Fruit fly (Drosophila melanogaster) whole organism, embryonic: ENCODE results near the gene CG32452.
A peak's percentile ranks its signal among the peaks of the same experiment; 100 is the strongest.

Source experiments
- Aef1 ChIP-seq: fragments of 200-800 bp; sonication (Bioruptor generic); IDR thresholded peaks from 3 replicates; pipeline ENCODE4 v1.3.6; 2022; ENCODE audit warnings: missing biosample characterization, missing genetic modification characterization
- Bdp1 ChIP-seq: fragments of 200-800 bp; sonication (Bioruptor generic); optimal IDR thresholded peaks from 3 replicates; lab custom pipeline; 2016; ENCODE audit warnings: missing biosample characterization, missing genetic modification characterization
- CG10979 ChIP-seq: fragments of 200-800 bp; sonication (Bioruptor generic); optimal IDR thresholded peaks from 2 replicates; lab custom pipeline; 2018; ENCODE audit warnings: missing biosample characterization, mild to moderate bottlenecking, missing genetic modification characterization, moderate library complexity
- CG11560 ChIP-seq: fragments of 200-800 bp; sonication (Bioruptor generic); IDR thresholded peaks from 3 replicates; pipeline ENCODE4 v1.3.6; 2022; ENCODE audit warnings: missing biosample characterization, missing genetic modification characterization
- CG13287 ChIP-seq: fragments of 200-800 bp; sonication (Bioruptor generic); IDR thresholded peaks from 2 replicates; pipeline ENCODE4 v1.3.6; 2022; ENCODE audit warnings: missing biosample characterization, missing genetic modification characterization; ENCODE audit not compliant: partially characterized antibody
- CG14667 ChIP-seq: fragments of 200-800 bp; sonication (Bioruptor generic); IDR thresholded peaks from 2 replicates; pipeline ENCODE4 v1.3.6; 2022; ENCODE audit warnings: missing biosample characterization, missing genetic modification characterization
- CG15479 ChIP-seq: fragments of 200-800 bp; sonication (Bioruptor generic); optimal IDR thresholded peaks from 3 replicates; lab custom pipeline; 2019; ENCODE audit warnings: missing biosample characterization, mild to moderate bottlenecking, missing genetic modification characterization, moderate library complexity
- CG1602 ChIP-seq: fragments of 200-800 bp; sonication (Bioruptor generic); optimal IDR thresholded peaks from 3 replicates; lab custom pipeline; 2016; ENCODE audit warnings: missing biosample characterization, missing genetic modification characterization
- CG16815 ChIP-seq: fragments of 200-800 bp; sonication (Bioruptor generic); optimal IDR thresholded peaks from 3 replicates; lab custom pipeline; 2017; ENCODE audit warnings: missing biosample characterization, mild to moderate bottlenecking, missing genetic modification characterization
- CG18599 ChIP-seq: fragments of 200-800 bp; sonication (Bioruptor generic); optimal IDR thresholded peaks from 3 replicates; lab custom pipeline; 2017; ENCODE audit warnings: missing biosample characterization, missing genetic modification characterization, mild to moderate bottlenecking, moderate library complexity, missing genetic modification reagents
- CG2116 ChIP-seq: fragments of 200-800 bp; sonication (Bioruptor generic); optimal IDR thresholded peaks from 3 replicates; lab custom pipeline; 2018; ENCODE audit warnings: missing biosample characterization, mild to moderate bottlenecking, missing genetic modification characterization
- CG2129 ChIP-seq: fragments of 200-800 bp; sonication (Bioruptor generic); IDR thresholded peaks from 2 replicates; pipeline ENCODE4 v1.3.6; 2022; ENCODE audit warnings: missing biosample characterization, missing genetic modification characterization; ENCODE audit not compliant: partially characterized antibody
- CG31365 ChIP-seq: fragments of 200-800 bp; sonication (Bioruptor generic); optimal IDR thresholded peaks from 2 replicates; lab custom pipeline; 2018; ENCODE audit warnings: missing biosample characterization, mild to moderate bottlenecking, missing genetic modification characterization
- CG42726 ChIP-seq: fragments of 200-800 bp; sonication (Bioruptor generic); IDR thresholded peaks from 2 replicates; pipeline ENCODE4 v1.3.6; 2022; ENCODE audit warnings: missing biosample characterization, missing genetic modification characterization; ENCODE audit not compliant: partially characterized antibody
- CG4360 ChIP-seq: fragments of 200-800 bp; sonication (Bioruptor generic); IDR thresholded peaks from 2 replicates; pipeline ENCODE4 v1.3.6; 2022; ENCODE audit warnings: missing biosample characterization, missing genetic modification characterization
- CG4730 ChIP-seq: fragments of 200-800 bp; sonication (Bioruptor generic); IDR thresholded peaks from 2 replicates; pipeline ENCODE4 v1.3.6; 2022; ENCODE audit warnings: missing biosample characterization, missing genetic modification characterization
- CG4820 ChIP-seq: fragments of 200-800 bp; sonication (Bioruptor generic); optimal IDR thresholded peaks from 3 replicates; lab custom pipeline; 2016; ENCODE audit warnings: missing biosample characterization, missing genetic modification characterization
- CG6813 ChIP-seq: fragments of 200-800 bp; sonication (Bioruptor generic); optimal IDR thresholded peaks from 2 replicates; lab custom pipeline; 2017; ENCODE audit warnings: missing biosample characterization, missing genetic modification characterization, mild to moderate bottlenecking, moderate library complexity, missing genetic modification reagents
- Dfd ChIP-seq, 2 experiments: fragments of >200 bp; optimal IDR thresholded peaks; 2 replicates each; lab custom pipeline; 2017; ENCODE audit warnings: missing biosample characterization in 2 of 2, missing genetic modification characterization in 2 of 2
- Dll ChIP-seq: fragments of 200-800 bp; sonication (Bioruptor generic); IDR thresholded peaks from 4 replicates; pipeline ENCODE4 v1.3.6; 2022; ENCODE audit warnings: missing biosample characterization, missing genetic modification characterization; ENCODE audit not compliant: partially characterized antibody
- Dp ChIP-seq: fragments of 200-800 bp; sonication (Bioruptor generic); optimal IDR thresholded peaks from 2 replicates; lab custom pipeline; 2018; ENCODE audit warnings: missing biosample characterization, mild to moderate bottlenecking, missing genetic modification characterization, moderate library complexity
- Ets97D ChIP-seq: fragments of 200-800 bp; sonication (Bioruptor generic); optimal IDR thresholded peaks from 3 replicates; lab custom pipeline; 2016; ENCODE audit warnings: missing biosample characterization, missing genetic modification characterization
- Hand ChIP-seq: fragments of 200-800 bp; sonication (Bioruptor generic); optimal IDR thresholded peaks from 2 replicates; lab custom pipeline; 2017; ENCODE audit warnings: mild to moderate bottlenecking, missing biosample characterization, missing genetic modification reagents, missing genetic modification characterization
- MBD-R2 ChIP-seq: fragments of 200-800 bp; sonication (Bioruptor generic); IDR thresholded peaks from 2 replicates; pipeline ENCODE4 v1.3.6; 2022; ENCODE audit warnings: missing biosample characterization, missing genetic modification characterization
- Mrtf ChIP-seq: fragments of 200-800 bp; sonication (Bioruptor generic); IDR thresholded peaks from 3 replicates; pipeline ENCODE4 v1.3.6; 2022; ENCODE audit warnings: missing biosample characterization, missing genetic modification characterization
- NfI ChIP-seq: fragments of 200-800 bp; sonication (Bioruptor generic); optimal IDR thresholded peaks from 3 replicates; lab custom pipeline; 2018; ENCODE audit warnings: missing biosample characterization, mild to moderate bottlenecking, missing genetic modification characterization, moderate library complexity
- Ravus ChIP-seq: fragments of 200-800 bp; sonication (Bioruptor generic); IDR thresholded peaks from 2 replicates; pipeline ENCODE4 v1.3.6; 2022; ENCODE audit warnings: missing biosample characterization, missing genetic modification characterization
- Scr ChIP-seq: fragments of 200-800 bp; sonication (Bioruptor generic); IDR thresholded peaks from 2 replicates; pipeline ENCODE4 v1.3.6; 2022; ENCODE audit warnings: missing biosample characterization, missing genetic modification characterization; ENCODE audit not compliant: partially characterized antibody
- Sox102F ChIP-seq: fragments of 200-800 bp; sonication (Bioruptor generic); optimal IDR thresholded peaks from 2 replicates; lab custom pipeline; 2018; ENCODE audit warnings: missing biosample characterization, mild to moderate bottlenecking, missing genetic modification characterization, moderate library complexity
- Tbp ChIP-seq: fragments of >200 bp; optimal IDR thresholded peaks from 2 replicates; lab custom pipeline; 2018; ENCODE audit warnings: missing biosample characterization, missing genetic modification characterization
- Vsx1 ChIP-seq: fragments of 200-800 bp; sonication (Bioruptor generic); optimal IDR thresholded peaks from 2 replicates; lab custom pipeline; 2017; ENCODE audit warnings: missing biosample characterization, mild to moderate bottlenecking, missing genetic modification characterization, missing genetic modification reagents
- Xrp1 ChIP-seq: fragments of 200-800 bp; sonication (Bioruptor generic); IDR thresholded peaks from 2 replicates; pipeline ENCODE4 v1.3.6; 2022; ENCODE audit warnings: missing biosample characterization, missing genetic modification characterization
- al ChIP-seq: fragments of 200-800 bp; sonication (Bioruptor generic); IDR thresholded peaks from 2 replicates; pipeline ENCODE4 v1.3.6; 2022; ENCODE audit warnings: missing biosample characterization, missing genetic modification characterization
- aop ChIP-seq: fragments of 200-800 bp; sonication (Bioruptor generic); IDR thresholded peaks from 2 replicates; pipeline ENCODE4 v1.3.6; 2022; ENCODE audit warnings: missing biosample characterization, missing genetic modification characterization
- bcd ChIP-seq: fragments of 200-800 bp; sonication (Bioruptor generic); optimal IDR thresholded peaks from 2 replicates; lab custom pipeline; 2017; ENCODE audit warnings: missing biosample characterization, mild to moderate bottlenecking, missing genetic modification characterization
- cwo ChIP-seq: fragments of 200-800 bp; sonication (Bioruptor generic); optimal IDR thresholded peaks from 3 replicates; lab custom pipeline; 2017; ENCODE audit warnings: missing biosample characterization, missing genetic modification characterization, mild to moderate bottlenecking, moderate library complexity, missing genetic modification reagents
- dan ChIP-seq: fragments of 200-800 bp; sonication (Bioruptor generic); IDR thresholded peaks from 2 replicates; pipeline ENCODE4 v1.3.6; 2022; ENCODE audit warnings: missing biosample characterization, missing genetic modification characterization
- dmrt11E ChIP-seq: fragments of 200-800 bp; sonication (Bioruptor generic); optimal IDR thresholded peaks from 3 replicates; lab custom pipeline; 2018; ENCODE audit warnings: missing biosample characterization, mild to moderate bottlenecking, missing genetic modification characterization, moderate library complexity
- grn ChIP-seq: fragments of 200-800 bp; sonication (Bioruptor generic); optimal IDR thresholded peaks from 3 replicates; lab custom pipeline; 2017; ENCODE audit warnings: missing biosample characterization, missing genetic modification characterization
- hth ChIP-seq: fragments of >200 bp; optimal IDR thresholded peaks from 2 replicates; lab custom pipeline; 2017; ENCODE audit warnings: inconsistent platforms
- jumu ChIP-seq: fragments of 200-800 bp; sonication (Bioruptor generic); optimal IDR thresholded peaks from 3 replicates; lab custom pipeline; 2016; ENCODE audit warnings: missing biosample characterization, missing genetic modification characterization
- lmd ChIP-seq: fragments of 200-800 bp; sonication (Bioruptor generic); IDR thresholded peaks from 2 replicates; pipeline ENCODE4 v1.3.6; 2022; ENCODE audit warnings: missing biosample characterization, missing genetic modification characterization
- luna ChIP-seq: fragments of 200-800 bp; sonication (Bioruptor generic); optimal IDR thresholded peaks from 2 replicates; lab custom pipeline; 2016; ENCODE audit warnings: missing biosample characterization, missing genetic modification characterization
- peb ChIP-seq: fragments of 200-800 bp; sonication (Bioruptor generic); IDR thresholded peaks from 2 replicates; pipeline ENCODE4 v1.3.6; 2022; ENCODE audit warnings: missing biosample characterization, missing genetic modification characterization
- sim ChIP-seq: fragments of 200-800 bp; sonication (Bioruptor generic); IDR thresholded peaks from 2 replicates; pipeline ENCODE4 v1.3.6; 2022; ENCODE audit warnings: missing biosample characterization, missing genetic modification characterization
- ssp ChIP-seq: fragments of 200-800 bp; sonication (Bioruptor generic); IDR thresholded peaks from 2 replicates; pipeline ENCODE4 v1.3.6; 2022; ENCODE audit warnings: missing biosample characterization, missing genetic modification characterization
- tll ChIP-seq, 2 experiments: fragments of 200-800 bp in 1 of 2; fragments of >200 bp in 1 of 2; sonication (Bioruptor generic) in 1 of 2; optimal IDR thresholded peaks; 2 replicates each; lab custom pipeline; 2017 to 2019; ENCODE audit warnings: missing biosample characterization in 2 of 2, missing genetic modification characterization in 2 of 2, mild to moderate bottlenecking in 1 of 2, moderate library complexity in 1 of 2
- tup ChIP-seq: fragments of 200-800 bp; sonication (Bioruptor generic); optimal IDR thresholded peaks from 2 replicates; lab custom pipeline; 2016; ENCODE audit warnings: missing biosample characterization, mild to moderate bottlenecking, missing genetic modification characterization, moderate library complexity
- vnd ChIP-seq: fragments of 200-800 bp; sonication (Bioruptor generic); IDR thresholded peaks from 3 replicates; pipeline ENCODE4 v1.3.6; 2022; ENCODE audit warnings: missing biosample characterization, missing genetic modification characterization; ENCODE audit not compliant: partially characterized antibody

Gene CG32452

DNA sequence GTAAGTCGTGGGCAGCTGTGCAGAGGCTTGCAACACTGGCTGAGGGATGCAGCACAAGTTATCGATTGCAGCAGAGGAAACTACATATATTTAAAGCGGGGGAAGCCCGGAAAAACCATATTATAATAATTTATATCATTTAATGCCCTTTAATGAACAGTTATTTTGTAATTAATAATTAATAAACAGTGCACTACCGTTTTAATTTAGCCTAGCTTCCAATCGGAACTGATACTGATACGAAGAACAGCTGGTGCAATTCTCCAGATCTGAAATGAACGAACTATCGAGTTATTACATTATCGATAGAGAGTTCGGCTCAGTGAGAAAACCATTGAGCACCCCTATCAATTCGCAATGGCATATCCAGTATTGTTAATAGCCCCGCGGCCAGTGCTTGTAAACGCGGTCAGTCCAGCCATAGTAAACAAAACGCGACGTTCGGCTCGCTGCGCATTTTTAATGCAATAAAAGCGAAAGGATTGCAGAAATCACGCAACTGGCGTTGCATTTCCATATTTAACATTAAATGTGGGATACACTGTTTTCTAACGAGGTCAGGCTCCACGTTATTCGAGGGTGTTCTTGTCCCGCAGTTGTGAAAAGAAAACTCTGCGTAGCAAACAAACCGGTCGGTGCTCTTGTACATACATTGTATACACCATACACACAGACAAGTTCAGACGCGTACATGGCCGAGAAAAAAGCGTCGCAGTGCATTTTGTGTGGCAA is 24.0 kb downstream of the CG32452 start, which contains the start of gene CG7369 (continued):
- TF ChIP-seq CG4730 (GFP tag; lab: Robert Waterston, UW) (peak; percentile 68), CG16815 (GFP tag; lab: Kevin White, UChicago) (peak; percentile 88), Ets97D (GFP tag; lab: Kevin White, UChicago) (peak; percentile 92), dan (GFP tag; lab: Robert Waterston, UW) (no peak), NfI (peak; percentile 83), CG10979 (tag; lab: Kevin White, UChicago) (peak; percentile 66), CG4360 (GFP tag; lab: Robert Waterston, UW) (no peak), Ravus (GFP tag; lab: Robert Waterston, UW) (no peak; the same call in 1 of the 2 replicates), Xrp1 (peak; percentile 78), grn (peak; percentile 31), CG18599 (GFP tag; lab: Kevin White, UChicago) (peak; percentile 90), Bdp1 (GFP tag; lab: Kevin White, UChicago) (peak; percentile 36), CG4820 (GFP tag; lab: Kevin White, UChicago) (peak; percentile 83), CG1602 (GFP tag; lab: Kevin White, UChicago) (peak; percentile 87), bcd (GFP tag; lab: Kevin White, UChicago) (peak; percentile 87), hth (lab: Kevin White, UChicago) (no peak), CG11560 (tag; lab: Robert Waterston, UW) (no peak; the same call in 1 of the 3 replicates), CG31365 (no peak), Hand (no peak), al (GFP tag; lab: Robert Waterston, UW) (peak; percentile 76), CG42726 (no peak), Dp (peak; percentile 48), MBD-R2 (peak; percentile 60), Mrtf (GFP tag; lab: Robert Waterston, UW) (peak; percentile 70), lmd (GFP tag; lab: Robert Waterston, UW) (no peak; the same call in none of the 2 replicates), CG6813 (GFP tag; lab: Kevin White, UChicago) (no peak), Scr (GFP tag; lab: Robert Waterston, UW) (peak; percentile 88), CG2116 (GFP tag; lab: Kevin White, UChicago) (peak; percentile 93), Tbp (GFP tag; lab: Kevin White, UChicago) (no peak), Sox102F (GFP tag; lab: Kevin White, UChicago) (peak; percentile 71), dmrt11E (peak; percentile 72), Dll (GFP tag; lab: Robert Waterston, UW) (peak; percentile 91), ssp (GFP tag; lab: Robert Waterston, UW) (peak; percentile 83), Vsx1 (peak; percentile 66), tup (GFP tag; lab: Kevin White, UChicago) (peak; percentile 83), CG15479 (GFP tag; lab: Kevin White, UChicago) (peak; percentile 64), sim (GFP tag; lab: Robert Waterston, UW) (no peak), cwo (peak; percentile 76), CG14667 (GFP tag; lab: Robert Waterston, UW) (peak; percentile 65; the same call in 1 of the 2 replicates), Aef1 (GFP tag; lab: Robert Waterston, UW) (peak; percentile 78), Dfd (GFP tag; optimal IDR thresholded peaks at IDR 0.05; lab: Kevin White, UChicago) (no peak), peb (peak; percentile 57; the same call in 1 of the 2 replicates), vnd (GFP tag; lab: Robert Waterston, UW) (peak; percentile 69; the same call in 2 of the 3 replicates), luna (peak; percentile 46), tll (GFP tag; optimal IDR thresholded peaks at IDR 0.05; lab: Kevin White, UChicago) (peak; percentile 49 to 84), CG13287 (GFP tag; lab: Robert Waterston, UW) (peak; percentile 81), CG2129 (peak; percentile 76), jumu (GFP tag; lab: Kevin White, UChicago) (peak; percentile 63), aop (no peak)
